Worm (Caenorhabditis elegans): ENCODE results near the gene C17H12.12.

C17H12.12 gene

ce11 chrIV:6785873-6786272 lies 9.9 kb upstream of the C17H12.12 start:
- peak; percentile 32 for TF ChIP-seq nhr-25 (tag; optimal IDR thresholded peaks at IDR 0.05)
- peak; percentile 59 for TF ChIP-seq lsy-12 (tag; optimal IDR thresholded peaks at IDR 0.05)
- TF ChIP-seq egl-5 (tag; optimal IDR thresholded peaks at IDR 0.05): peak; percentile 57
- TF ChIP-seq lin-15B (tag; optimal IDR thresholded peaks at IDR 0.05): peak; percentile 52
- peak; percentile 85 for TF ChIP-seq nfya-1 (tag; optimal IDR thresholded peaks at IDR 0.05; ENCODE audit: insufficient read depth)
- no peak for TF ChIP-seq mml-1 (tag; optimal IDR thresholded peaks at IDR 0.05)
- TF ChIP-seq zag-1 (tag; optimal IDR thresholded peaks at IDR 0.05): peak; percentile 17
- TF ChIP-seq snpc-4 (tag; optimal IDR thresholded peaks at IDR 0.05): peak; percentile 54
- TF ChIP-seq elt-2 (tag; optimal IDR thresholded peaks at IDR 0.05): peak; percentile 60
- TF ChIP-seq skn-1 (tag; optimal IDR thresholded peaks at IDR 0.05): peak; percentile 14
- TF ChIP-seq nhr-12 (tag; optimal IDR thresholded peaks at IDR 0.05): no peak
- TF ChIP-seq nhr-23 (tag; optimal IDR thresholded peaks at IDR 0.05): peak; percentile 52
- no peak for TF ChIP-seq egl-27 (tag; optimal IDR thresholded peaks at IDR 0.05)
- TF ChIP-seq pqm-1 (tag; optimal IDR thresholded peaks at IDR 0.05): peak; percentile 49
- no peak for TF ChIP-seq fos-1 (tag; optimal IDR thresholded peaks at IDR 0.05)
- TF ChIP-seq hmg-11 (tag; optimal IDR thresholded peaks at IDR 0.05): peak; percentile 89
- TF ChIP-seq lin-39 (tag; optimal IDR thresholded peaks at IDR 0.05): peak; percentile 63
- peak; percentile 14 for TF ChIP-seq nhr-43 (tag; optimal IDR thresholded peaks at IDR 0.05; ENCODE audit: poor library complexity, severe bottlenecking)
- peak; percentile 4 for TF ChIP-seq tbx-2 (tag; optimal IDR thresholded peaks at IDR 0.05)
- no peak for TF ChIP-seq mdl-1 (tag; optimal IDR thresholded peaks at IDR 0.05)
- TF ChIP-seq nhr-76 (tag; optimal IDR thresholded peaks at IDR 0.05): no peak
- peak; percentile 45 for TF ChIP-seq ceh-28 (tag; optimal IDR thresholded peaks at IDR 0.05)
- peak; percentile 79 for TF ChIP-seq pha-4 (tag; optimal IDR thresholded peaks at IDR 0.05)

- TF ChIP-seq lin-39 (tag; optimal IDR thresholded peaks at IDR 0.05): no peak
- no peak for TF ChIP-seq ceh-82 (tag; optimal IDR thresholded peaks at IDR 0.05)
- TF ChIP-seq pha-4 (tag; optimal IDR thresholded peaks at IDR 0.05): no peak
- TF ChIP-seq daf-12 (tag; optimal IDR thresholded peaks at IDR 0.05): no peak
- no peak for TF ChIP-seq ZK546.5 (tag; optimal IDR thresholded peaks at IDR 0.05)
- no peak for TF ChIP-seq aly-2 (tag; optimal IDR thresholded peaks at IDR 0.05)
- no peak for TF ChIP-seq unc-62 (GFP tag; optimal IDR thresholded peaks at IDR 0.05)
- TF ChIP-seq ztf-11 (tag; optimal IDR thresholded peaks at IDR 0.05): no peak
Observed at ce11 chrIV:6789950-6790349, 5.8 kb upstream of the C17H12.12 start.

- TF ChIP-seq nhr-11 (tag; optimal IDR thresholded peaks at IDR 0.05) (peak; percentile 58), nhr-25 (tag; optimal IDR thresholded peaks at IDR 0.05) (peak; percentile 98), fos-1 (tag; optimal IDR thresholded peaks at IDR 0.05) (peak; percentile 5), nhr-77 (tag; optimal IDR thresholded peaks at IDR 0.05) (peak; percentile 90), egl-27 (tag; optimal IDR thresholded peaks at IDR 0.05) (peak; percentile 60), skn-1 (tag; optimal IDR thresholded peaks at IDR 0.05) (peak; percentile 82), sea-2 (GFP tag; optimal IDR thresholded peaks at IDR 0.05) (peak; percentile 41), zag-1 (tag; optimal IDR thresholded peaks at IDR 0.05) (no peak), ZK546.5 (tag; optimal IDR thresholded peaks at IDR 0.05) (no peak), fkh-2 (tag; optimal IDR thresholded peaks at IDR 0.05) (no peak), ceh-16 (tag; optimal IDR thresholded peaks at IDR 0.05) (peak; percentile 40), aly-2 (tag; optimal IDR thresholded peaks at IDR 0.05) (no peak), nhr-28 (tag; optimal IDR thresholded peaks at IDR 0.05) (no peak), elt-2 (tag; optimal IDR thresholded peaks at IDR 0.05) (peak; percentile 74), nhr-237 (tag; optimal IDR thresholded peaks at IDR 0.05) (no peak), ztf-4 (tag; optimal IDR thresholded peaks at IDR 0.05) (no peak), jun-1 (tag; optimal IDR thresholded peaks at IDR 0.05) (peak; percentile 75), ztf-11 (tag; optimal IDR thresholded peaks at IDR 0.05) (no peak), nhr-12 (tag; optimal IDR thresholded peaks at IDR 0.05) (no peak), tbx-2 (tag; optimal IDR thresholded peaks at IDR 0.05) (peak; percentile 70), egl-5 (tag; optimal IDR thresholded peaks at IDR 0.05) (peak; percentile 98), nfya-1 (tag; optimal IDR thresholded peaks at IDR 0.05; ENCODE audit: insufficient read depth) (peak; percentile 97), nhr-67 (tag; optimal IDR thresholded peaks at IDR 0.05) (no peak), nhr-76 (tag; optimal IDR thresholded peaks at IDR 0.05) (peak; percentile 58), ama-1 (optimal IDR thresholded peaks at IDR 0.05) (peak; percentile 36), snpc-4 (tag; optimal IDR thresholded peaks at IDR 0.05) (peak; percentile 92), unc-39 (tag; optimal IDR thresholded peaks at IDR 0.05) (no peak), R02D3.7 (tag; optimal IDR thresholded peaks at IDR 0.05) (peak; percentile 70), ceh-82 (tag; optimal IDR thresholded peaks at IDR 0.05) (peak; percentile 31), pha-4 (tag; optimal IDR thresholded peaks at IDR 0.05) (peak; percentile 99), lin-15B (tag; optimal IDR thresholded peaks at IDR 0.05) (peak; percentile 100), pqm-1 (tag; optimal IDR thresholded peaks at IDR 0.05) (peak; percentile 77), lin-39 (tag; optimal IDR thresholded peaks at IDR 0.05) (peak; percentile 98), eor-1 (tag; optimal IDR thresholded peaks at IDR 0.05) (no peak), mml-1 (tag; optimal IDR thresholded peaks at IDR 0.05) (no peak), ceh-9 (tag; optimal IDR thresholded peaks at IDR 0.05) (no peak), elt-3 (tag; optimal IDR thresholded peaks at IDR 0.05) (peak in 2 of 3 experiments; percentile 41 to 59), daf-12 (tag; optimal IDR thresholded peaks at IDR 0.05) (no peak), elt-1 (tag; optimal IDR thresholded peaks at IDR 0.05) (peak; percentile 66), hmg-11 (tag; optimal IDR thresholded peaks at IDR 0.05) (peak; percentile 89)
Observed at ce11 chrIV:6790438-6791124, 5.1 kb upstream of the C17H12.12 start, which contains the start of the genes C17H12.2 and vha-8. Gene C17H12.2, minus strand, starts transcription at chrIV:6790488. Gene vha-8, plus strand, starts transcription at chrIV:6791074.

Data from whole organism, L3 larva.